Worm (Caenorhabditis elegans) whole organism, L4/young adult: ENCODE results near the gene cec-3.

Experiments
- dao-5 ChIP-seq: sonication (generic microtip); optimal IDR thresholded peaks from 2 replicates; lab custom pipeline; 2016; ENCODE audit warnings: missing genotype, missing genetic modification characterization, moderate library complexity, missing compliant biosample characterization
- him-1 ChIP-seq: sonication (generic microtip); optimal IDR thresholded peaks from 2 replicates; lab custom pipeline; 2016; ENCODE audit warnings: missing genotype, missing genetic modification reagents, missing genetic modification characterization, missing compliant biosample characterization

DNA sequence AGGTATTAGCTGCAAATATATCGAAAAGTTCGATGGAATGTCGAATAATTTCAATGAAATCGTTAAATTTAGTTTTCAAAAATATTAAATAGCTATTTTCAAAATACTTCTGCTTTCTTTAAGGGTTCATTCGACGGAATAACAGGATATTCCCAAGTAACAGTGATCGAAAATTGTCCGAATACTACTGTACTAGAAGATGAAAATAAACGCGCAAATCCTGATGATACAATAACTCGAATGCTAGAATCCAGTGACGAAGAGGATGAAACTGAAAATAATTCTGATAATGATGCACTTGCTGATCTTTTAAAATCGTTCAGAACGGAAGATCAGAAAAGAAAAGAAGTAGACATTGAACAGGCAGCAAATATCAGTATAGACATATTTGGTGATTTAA, 43.4 kb upstream of the cec-3 start:
- TF ChIP-seq dao-5 (no peak), him-1 (tag; lab: Kevin White, UChicago) (no peak)
